Fruit fly (Drosophila melanogaster): Measurements from ENCODE around the gene CG17271.

CG17271 gene

DNA sequence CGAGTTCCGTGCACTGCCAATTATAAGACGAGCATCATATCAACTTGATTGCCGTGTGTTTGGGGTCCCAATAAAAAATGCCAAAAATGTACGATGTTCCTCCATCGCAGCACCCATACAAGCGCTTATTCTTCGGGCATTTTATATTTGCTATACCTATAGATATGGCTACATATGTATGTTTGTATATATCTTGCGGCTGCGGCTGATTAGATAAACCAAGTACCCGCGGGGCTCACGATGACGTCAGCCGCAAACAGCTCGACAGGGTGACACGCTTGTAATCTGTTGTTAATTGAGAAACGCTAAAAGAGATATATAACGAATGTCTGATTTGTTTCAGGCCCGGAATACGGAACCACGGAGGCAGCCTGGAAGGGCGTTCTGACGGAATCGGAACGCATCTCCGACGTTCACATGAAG, 15.6 kb upstream of the CG17271 start (continued):
- TF ChIP-seq CG6813 (GFP tag; optimal IDR thresholded peaks at IDR 0.05) (no peak), Mad (GFP tag; optimal IDR thresholded peaks at IDR 0.05) (no peak), caup (GFP tag; optimal IDR thresholded peaks at IDR 0.05; ENCODE audit: severe bottlenecking) (peak; percentile 16), aop (GFP tag; IDR thresholded peaks at IDR 0.05) (no peak), CG6765 (GFP tag; optimal IDR thresholded peaks at IDR 0.05) (no peak), CG17612 (GFP tag; IDR thresholded peaks at IDR 0.05) (no peak), CG18262 (tag; optimal IDR thresholded peaks at IDR 0.05) (no peak), Bdp1 (GFP tag; optimal IDR thresholded peaks at IDR 0.05) (no peak), vvl (GFP tag; IDR thresholded peaks at IDR 0.05) (no peak), tx (GFP tag; optimal IDR thresholded peaks at IDR 0.05) (no peak), gce (GFP tag; IDR thresholded peaks at IDR 0.05) (no peak), CG12299 (tag; optimal IDR thresholded peaks at IDR 0.05) (no peak), CG17385 (GFP tag; optimal IDR thresholded peaks at IDR 0.05) (no peak), Hmx (GFP tag; optimal IDR thresholded peaks at IDR 0.05) (no peak), Pdp1 (GFP tag; optimal IDR thresholded peaks at IDR 0.05) (peak in 1 of 2 experiments; percentile 74), CG15696 (tag; optimal IDR thresholded peaks at IDR 0.05) (no peak), CG43689 (GFP tag; IDR thresholded peaks at IDR 0.05) (no peak), slp2 (GFP tag; optimal IDR thresholded peaks at IDR 0.05) (no peak), Xrp1 (GFP tag; IDR thresholded peaks at IDR 0.05) (no peak), CG9437 (GFP tag; optimal IDR thresholded peaks at IDR 0.05) (no peak), Elba2 (GFP tag; optimal IDR thresholded peaks at IDR 0.05) (no peak), wek (GFP tag; optimal IDR thresholded peaks at IDR 0.05) (no peak), CG6254 (GFP tag; optimal IDR thresholded peaks at IDR 0.05) (peak; percentile 57), lab (GFP tag; optimal IDR thresholded peaks at IDR 0.05) (peak; percentile 55), eyg (GFP tag; optimal IDR thresholded peaks at IDR 0.05) (no peak), CG10565 (GFP tag; optimal IDR thresholded peaks at IDR 0.05) (no peak), dm (GFP tag; optimal IDR thresholded peaks at IDR 0.05) (no peak), corto (GFP tag; optimal IDR thresholded peaks at IDR 0.05) (no peak), D (optimal IDR thresholded peaks at IDR 0.05) (no peak), D (GFP tag; optimal IDR thresholded peaks at IDR 0.05) (no peak), Hr51 (GFP tag; optimal IDR thresholded peaks at IDR 0.05) (no peak), NC2α (GFP tag; optimal IDR thresholded peaks at IDR 0.05) (no peak), ci (GFP tag; IDR thresholded peaks at IDR 0.05) (0 out of 3 replicates have a peak, but pooled peaks have one; percentile 30), CG34224 (GFP tag; IDR thresholded peaks at IDR 0.05; ENCODE audit: partially characterized antibody) (no peak), CG14050 (GFP tag; IDR thresholded peaks at IDR 0.05) (no peak), CG2678 (tag; optimal IDR thresholded peaks at IDR 0.05) (no peak), Hsf (GFP tag; optimal IDR thresholded peaks at IDR 0.05) (no peak), Fer2 (tag; optimal IDR thresholded peaks at IDR 0.05) (no peak), Side (GFP tag; optimal IDR thresholded peaks at IDR 0.05) (no peak), CG3995 (GFP tag; optimal IDR thresholded peaks at IDR 0.05) (no peak), unc-4 (GFP tag; IDR thresholded peaks at IDR 0.05; ENCODE audit: partially characterized antibody) (no peak), Lpt (GFP tag; optimal IDR thresholded peaks at IDR 0.05) (no peak), croc (GFP tag; conservative IDR thresholded peaks at IDR 0.05) (no peak), Neu2 (GFP tag; optimal IDR thresholded peaks at IDR 0.05; ENCODE audit: borderline replicate concordance) (no peak), CG10543 (GFP tag; optimal IDR thresholded peaks at IDR 0.05) (peak; percentile 74), prd (optimal IDR thresholded peaks at IDR 0.05) (no peak), prd (GFP tag; IDR thresholded peaks at IDR 0.05) (no peak), CG7271 (tag; optimal IDR thresholded peaks at IDR 0.05) (no peak), salm (tag; optimal IDR thresholded peaks at IDR 0.05) (no peak), ATbp (GFP tag; optimal IDR thresholded peaks at IDR 0.05) (peak; percentile 1), Chrac-16 (GFP tag; optimal IDR thresholded peaks at IDR 0.05) (no peak), TFAM (GFP tag; optimal IDR thresholded peaks at IDR 0.05) (no peak)
